Worm (Caenorhabditis elegans): ENCODE measurements around the gene cyn-12.
A peak's percentile ranks its signal among the peaks of the same experiment; 100 is the strongest.

Gene cyn-12

DNA sequence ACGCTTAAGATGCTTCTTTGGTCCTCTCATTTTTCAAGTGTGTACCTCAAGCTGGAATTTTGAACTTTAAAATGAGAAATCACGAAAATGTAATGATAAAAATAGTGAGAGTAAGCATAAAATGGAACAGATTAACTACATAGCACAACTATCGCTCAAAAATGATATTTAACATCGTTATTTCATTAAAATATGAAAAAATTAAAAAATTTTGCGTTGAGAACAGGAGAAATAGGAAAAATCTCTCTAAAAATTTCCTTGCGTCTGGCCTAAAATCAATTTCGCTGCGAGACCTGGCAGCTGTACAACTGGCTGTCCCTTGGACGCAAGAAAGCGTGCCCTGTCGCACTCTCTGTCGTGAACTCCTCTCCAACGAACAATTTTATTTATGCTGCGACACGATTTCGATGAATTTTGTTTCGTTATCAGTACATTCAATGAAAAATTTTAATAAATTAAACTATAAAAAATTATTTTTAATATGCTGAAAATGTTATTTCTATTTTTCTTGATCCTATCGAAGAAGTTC is 48.3 kb downstream of the cyn-12 start, which contains the start of gene rps-4:
Gene rps-4, minus strand, starts transcription at position 51 of the 529 bp plus-strand sequence.
- peak; percentile 59 for TF ChIP-seq zag-1 (tag; optimal IDR thresholded peaks at IDR 0.05)
- peak; percentile 36 for TF ChIP-seq R02D3.7 (tag; optimal IDR thresholded peaks at IDR 0.05)
- TF ChIP-seq unc-39 (tag; optimal IDR thresholded peaks at IDR 0.05) = no peak
- TF ChIP-seq ztf-4 (tag; optimal IDR thresholded peaks at IDR 0.05) = peak; percentile 41
- no peak for TF ChIP-seq aly-2 (tag; optimal IDR thresholded peaks at IDR 0.05)
- TF ChIP-seq nhr-237 (tag; optimal IDR thresholded peaks at IDR 0.05) = no peak
- TF ChIP-seq dmd-4 (tag; optimal IDR thresholded peaks at IDR 0.05) = no peak
- TF ChIP-seq elt-1 (tag; optimal IDR thresholded peaks at IDR 0.05) = no peak
- no peak for TF ChIP-seq ceh-82 (tag; optimal IDR thresholded peaks at IDR 0.05)
- no peak for TF ChIP-seq mbf-1 (tag; optimal IDR thresholded peaks at IDR 0.05)
- peak; percentile 79 for TF ChIP-seq F13H6.1 (tag; optimal IDR thresholded peaks at IDR 0.05)
- peak; percentile 93 for TF ChIP-seq nhr-25 (tag; optimal IDR thresholded peaks at IDR 0.05)
- peak; percentile 88 for TF ChIP-seq sma-3 (GFP tag; optimal IDR thresholded peaks at IDR 0.05)
- TF ChIP-seq egl-27 (tag; optimal IDR thresholded peaks at IDR 0.05) = peak; percentile 63
- peak; percentile 35 for TF ChIP-seq ZK546.5 (tag; optimal IDR thresholded peaks at IDR 0.05)
- TF ChIP-seq C34F6.9 (tag; optimal IDR thresholded peaks at IDR 0.05) = peak; percentile 95
- peak in 1 of 2 experiments; percentile 49 for TF ChIP-seq mdl-1 (tag; optimal IDR thresholded peaks at IDR 0.05)
- TF ChIP-seq nhr-129 (tag; optimal IDR thresholded peaks at IDR 0.05) = peak; percentile 84
- peak; percentile 85 for TF ChIP-seq fos-1 (tag; optimal IDR thresholded peaks at IDR 0.05)
- peak; percentile 79 for TF ChIP-seq sem-4 (tag; optimal IDR thresholded peaks at IDR 0.05)
- TF ChIP-seq crh-2 (tag; optimal IDR thresholded peaks at IDR 0.05) = peak; percentile 92
- TF ChIP-seq lin-11 (tag; optimal IDR thresholded peaks at IDR 0.05) = peak; percentile 87
- no peak for TF ChIP-seq peb-1 (tag; optimal IDR thresholded peaks at IDR 0.05)
- no peak for TF ChIP-seq elt-3 (tag; optimal IDR thresholded peaks at IDR 0.05)
- no peak for TF ChIP-seq ztf-1 (GFP tag; conservative IDR thresholded peaks at IDR 0.05)
- peak; percentile 66 for TF ChIP-seq nhr-6 (tag; optimal IDR thresholded peaks at IDR 0.05)
- TF ChIP-seq lin-39 (tag; optimal IDR thresholded peaks at IDR 0.05) = no peak
- peak; percentile 90 for TF ChIP-seq gmeb-1 (tag; optimal IDR thresholded peaks at IDR 0.05)
- no peak for TF ChIP-seq Y55F3AM.14 (GFP tag; optimal IDR thresholded peaks at IDR 0.05)
- peak; percentile 82 for TF ChIP-seq nhr-21 (tag; optimal IDR thresholded peaks at IDR 0.05)
- TF ChIP-seq nhr-10 (tag; optimal IDR thresholded peaks at IDR 0.05) = peak; percentile 23
- no peak for TF ChIP-seq ztf-11 (tag; optimal IDR thresholded peaks at IDR 0.05)
- peak; percentile 92 for TF ChIP-seq unc-55 (GFP tag; optimal IDR thresholded peaks at IDR 0.05)
- TF ChIP-seq blmp-1 (tag; optimal IDR thresholded peaks at IDR 0.05; ENCODE audit: insufficient read depth) = peak; percentile 43
- peak; percentile 79 for TF ChIP-seq mab-5 (tag; optimal IDR thresholded peaks at IDR 0.05)
- TF ChIP-seq alr-1 (tag; optimal IDR thresholded peaks at IDR 0.05) = no peak
- TF ChIP-seq lin-13 (GFP tag; optimal IDR thresholded peaks at IDR 0.05) = peak; percentile 90
- peak; percentile 78 for TF ChIP-seq snpc-4 (tag; optimal IDR thresholded peaks at IDR 0.05)
- no peak for TF ChIP-seq nhr-23 (tag; optimal IDR thresholded peaks at IDR 0.05)
- peak; percentile 75 for TF ChIP-seq sma-9 (GFP tag; optimal IDR thresholded peaks at IDR 0.05)
- no peak for TF ChIP-seq sma-9 (tag; optimal IDR thresholded peaks at IDR 0.05)
- peak; percentile 17 for TF ChIP-seq skn-1 (tag; optimal IDR thresholded peaks at IDR 0.05)
- peak; percentile 16 for TF ChIP-seq ceh-16 (tag; optimal IDR thresholded peaks at IDR 0.05)
- TF ChIP-seq ama-1 (optimal IDR thresholded peaks at IDR 0.05) = peak; percentile 71
- no peak for TF ChIP-seq nhr-77 (tag; optimal IDR thresholded peaks at IDR 0.05)
- TF ChIP-seq unc-62 (GFP tag; optimal IDR thresholded peaks at IDR 0.05) = no peak
- TF ChIP-seq nhr-11 (tag; optimal IDR thresholded peaks at IDR 0.05) = no peak
- peak; percentile 78 to 95 for TF ChIP-seq lsy-2 (tag; optimal IDR thresholded peaks at IDR 0.05)
- TF ChIP-seq nhr-12 (tag; optimal IDR thresholded peaks at IDR 0.05) = no peak

Measured in whole organism, L2 larva.